Fruit fly (Drosophila melanogaster) whole organism, larva: ENCODE results near the gene Tm1.

ENCODE experiments used
- noc ChIP-seq: fragments of 200-800 bp; sonication (Bioruptor generic); optimal IDR thresholded peaks from 3 replicates; lab custom pipeline; 2019; ENCODE audit warnings: missing biosample characterization, mild to moderate bottlenecking, missing genetic modification characterization, moderate library complexity

Tm1 gene

DNA sequence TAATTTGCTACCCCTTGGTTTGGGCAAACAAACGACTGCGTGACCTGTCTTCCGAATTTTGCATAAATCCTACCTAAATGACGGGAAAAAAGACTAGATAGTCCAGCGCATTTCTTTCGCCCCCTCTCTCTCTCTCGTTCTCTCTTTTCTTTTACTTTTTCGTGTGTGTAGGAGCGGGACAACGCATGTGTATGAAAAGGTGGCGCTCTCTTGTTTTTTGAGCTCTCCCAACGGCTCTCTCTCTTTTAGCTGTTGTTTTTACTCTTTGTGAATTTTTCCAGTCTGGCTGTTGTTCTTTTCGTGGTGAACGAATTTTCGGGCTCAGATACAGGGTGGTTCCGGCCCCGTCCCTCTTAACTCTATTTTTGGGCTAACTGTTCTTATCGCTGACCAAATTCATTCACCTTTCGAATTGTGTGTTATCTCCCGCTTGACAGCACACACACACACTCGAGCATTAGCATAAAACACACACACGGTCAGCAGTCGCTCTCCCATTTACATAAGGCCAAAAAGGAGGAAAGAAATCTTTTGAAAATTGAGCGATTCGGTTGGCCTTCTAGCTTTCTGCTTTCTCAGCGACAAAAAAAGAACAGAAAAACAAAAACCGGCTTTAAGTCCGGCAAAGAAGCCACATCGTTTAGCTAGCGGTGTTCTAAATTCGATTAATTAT lies 13.7 kb downstream of the Tm1 start:
- peak; percentile 23 for TF ChIP-seq noc

DNA sequence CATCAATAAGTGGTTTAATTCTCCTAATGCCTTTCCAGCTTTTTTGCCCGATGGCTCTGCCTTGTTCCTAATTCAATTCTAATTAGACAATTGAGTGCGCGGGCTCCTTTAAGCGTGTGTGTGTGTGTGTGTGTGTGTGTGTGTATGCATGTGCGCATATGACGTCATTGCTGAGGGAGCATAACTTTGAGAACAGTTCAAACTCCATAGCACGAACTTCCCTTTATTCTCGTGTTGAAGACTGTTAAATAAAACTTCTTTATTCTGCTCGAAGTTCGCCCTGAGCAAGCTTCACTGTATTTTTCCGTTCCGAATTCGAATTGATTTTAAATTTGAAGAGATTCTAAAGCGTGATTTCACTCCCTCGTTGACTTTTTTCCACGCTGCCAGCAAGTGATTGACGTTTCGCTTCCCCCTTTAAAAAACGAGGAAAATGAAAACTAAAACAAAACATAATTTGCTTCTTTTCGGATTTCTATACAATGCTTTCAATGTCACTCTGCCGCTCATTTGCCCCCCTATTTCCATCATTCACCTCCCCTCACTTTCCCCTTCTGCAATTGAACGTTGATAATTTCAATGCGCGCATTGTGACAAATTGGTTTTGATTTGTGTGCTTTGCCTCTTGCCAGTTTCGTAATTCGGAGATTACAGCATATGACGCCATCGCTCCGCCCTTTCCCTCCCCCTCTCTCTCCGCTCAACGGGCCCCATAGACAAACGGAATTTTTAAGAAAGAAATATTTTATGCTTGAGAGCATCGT lies 14.4 kb downstream of the Tm1 start:
- no peak for TF ChIP-seq noc

- TF ChIP-seq noc, result peak; percentile 59
These were observed 15.2 kb downstream of the Tm1 start for dm6 chr3R:15293005-15293877.

DNA sequence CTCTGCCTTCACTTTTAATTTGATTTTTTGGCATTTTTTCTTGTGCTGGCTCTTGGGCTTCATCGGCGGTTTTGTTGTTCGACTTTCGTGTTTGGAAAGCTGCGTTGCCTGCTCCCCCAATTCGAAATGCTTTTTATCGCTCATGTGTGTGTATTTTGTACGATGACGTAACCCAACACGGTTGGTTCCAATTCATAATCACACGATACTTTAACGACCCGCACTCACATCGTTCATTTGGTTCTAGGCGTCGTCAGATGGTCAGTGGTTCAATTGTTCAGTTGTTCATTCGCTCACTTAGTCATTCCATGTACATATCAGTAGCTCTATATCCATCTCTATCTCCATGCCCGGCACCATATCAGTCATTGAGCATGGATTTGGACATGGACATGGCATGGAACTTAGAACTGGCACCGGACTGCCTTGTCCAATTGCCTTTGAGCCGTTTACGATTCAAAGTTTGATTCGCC lies 15.9 kb downstream of the Tm1 start:
- TF ChIP-seq noc, result no peak

dm6 chr3R:15297904-15298303 lies 19.9 kb downstream of the Tm1 start:
- TF ChIP-seq noc, result peak; percentile 51

DNA sequence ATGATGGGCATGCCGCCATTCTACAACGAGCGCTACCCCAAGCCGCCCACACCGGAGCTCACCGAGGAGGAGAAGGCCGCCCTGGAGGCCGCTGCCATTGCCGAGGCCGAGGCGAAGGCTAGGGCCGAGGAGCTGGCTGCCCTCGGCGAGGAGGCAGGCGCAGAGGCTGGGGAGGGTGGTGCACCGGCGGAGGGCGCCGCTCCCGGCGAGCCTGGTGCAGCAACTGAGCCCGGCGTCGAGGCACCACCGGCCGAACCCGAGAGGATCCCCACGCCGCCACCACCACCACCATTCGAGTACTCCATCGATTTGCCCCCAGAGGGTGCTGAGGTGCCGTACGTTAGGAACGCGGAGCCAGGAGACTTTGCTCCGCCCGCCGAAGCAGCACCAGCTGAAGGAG lies 27.2 kb downstream of the Tm1 start:
- no peak for TF ChIP-seq noc

- no peak for TF ChIP-seq noc
These were observed 31.9 kb downstream of the Tm1 start, which contains the start of gene Tm2 for dm6 chr3R:15309924-15310323. TSS of gene Tm2 (plus strand) at chr3R:15310193.

- TF ChIP-seq noc, result no peak
These were observed 32.7 kb downstream of the Tm1 start for dm6 chr3R:15310695-15311094.

DNA sequence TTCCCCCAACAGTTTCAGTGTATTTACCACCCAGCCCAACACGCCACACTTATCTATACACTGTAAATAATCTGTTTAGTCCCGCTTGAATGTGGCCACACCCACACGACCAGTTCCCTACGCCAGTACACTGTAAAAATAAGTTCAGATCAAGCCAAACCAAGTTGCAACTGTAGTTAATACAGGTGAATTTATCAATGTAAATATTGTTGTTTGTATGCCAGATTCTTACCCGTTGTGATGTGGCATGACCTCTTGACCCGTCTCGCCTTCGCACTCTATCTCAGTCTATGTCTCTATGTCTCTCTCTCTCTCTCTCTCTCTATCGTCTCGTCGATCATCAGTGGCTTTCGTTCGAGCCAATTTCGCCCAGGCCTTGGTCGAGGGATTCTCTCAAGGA lies 35.8 kb downstream of the Tm1 start:
- no peak for TF ChIP-seq noc

dm6 chr3R:15316326-15316725 lies 38.3 kb downstream of the Tm1 start, which contains the start of gene CG14866:
TSS of gene CG14866 (plus strand) at chr3R:15316471.
- TF ChIP-seq noc, result no peak

DNA sequence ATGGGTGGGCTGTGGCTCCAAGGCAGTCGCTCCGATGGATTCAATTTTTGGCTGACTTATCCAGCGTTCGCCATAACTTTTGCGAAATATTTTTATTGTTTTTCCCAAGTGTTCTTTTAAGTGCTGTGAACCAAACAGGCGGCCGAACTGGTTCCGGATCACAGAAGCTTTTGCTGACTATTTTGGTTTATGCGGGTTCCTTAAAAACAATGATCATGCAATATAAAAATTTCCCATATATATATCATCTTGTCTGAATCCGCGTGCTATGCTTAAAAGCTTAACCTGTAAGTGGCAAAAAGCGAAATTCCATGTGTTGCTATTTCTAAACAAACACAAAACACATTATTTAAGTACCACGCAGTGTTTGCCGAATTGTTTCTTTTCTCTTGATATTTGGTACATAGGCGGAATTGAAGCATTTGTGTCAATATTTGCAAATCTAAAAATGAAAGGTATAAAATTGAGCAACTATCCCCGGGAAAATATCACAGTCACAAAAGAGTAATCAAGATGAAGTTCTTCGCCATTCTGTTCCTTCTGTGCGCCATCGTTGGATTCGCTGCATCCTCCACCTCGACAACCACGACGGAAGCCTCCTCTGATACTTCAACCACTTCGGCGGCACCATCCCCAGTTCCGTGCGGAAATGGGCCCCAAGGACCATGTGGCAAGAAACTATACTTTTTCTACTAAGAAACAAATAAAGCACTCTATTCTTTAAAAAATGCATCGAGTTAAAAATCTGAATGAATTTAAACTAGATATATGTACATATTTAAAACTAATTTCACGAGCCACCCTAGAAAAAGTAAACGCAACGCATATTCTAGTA lies 42.1 kb downstream of the Tm1 start, which contains the start of the genes CG6276 and CG44040:
Gene CG6276, minus strand, starts transcription at position 158 of the 835 bp plus-strand sequence.
Gene CG44040, plus strand, starts transcription at position 467 of the 835 bp plus-strand sequence.
- peak; percentile 62 for TF ChIP-seq noc

- TF ChIP-seq noc, result no peak
These were observed 42.7 kb downstream of the Tm1 start, which contains the start of gene ear for dm6 chr3R:15320747-15321085. TSS of gene ear (plus strand) at chr3R:15320756.

DNA sequence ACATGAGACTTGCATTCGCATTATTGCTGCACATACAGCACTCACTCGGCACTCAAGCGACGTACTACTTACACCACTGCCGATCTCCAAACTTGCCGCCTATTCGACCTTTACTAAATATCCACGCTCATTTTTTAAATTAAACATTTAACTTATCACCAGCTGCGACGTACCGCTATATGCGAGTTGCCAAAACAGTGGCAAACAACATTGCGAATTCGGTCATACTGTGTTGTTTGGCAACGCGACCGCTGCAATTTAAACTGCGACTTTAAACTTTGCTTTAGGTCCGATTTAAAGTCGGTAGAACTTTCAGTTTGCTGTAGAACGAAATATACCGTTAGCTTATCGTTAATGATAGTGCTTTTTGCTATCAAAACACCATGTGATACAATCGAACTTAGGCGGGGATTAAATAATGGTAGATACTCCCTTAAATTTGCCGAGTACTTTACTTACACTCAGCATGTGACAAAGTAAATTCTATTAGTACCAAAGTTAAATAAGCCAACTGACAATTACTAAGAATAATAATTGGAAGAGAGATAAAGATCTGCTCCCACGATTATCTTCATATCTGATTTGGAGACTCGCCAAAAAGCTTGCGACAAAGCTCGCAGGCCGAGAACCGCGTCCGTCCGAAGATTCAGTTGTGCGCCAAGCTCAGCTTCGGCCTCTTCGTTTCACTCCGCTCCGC lies 50.2 kb downstream of the Tm1 start, which contains the start of the genes CG6236 and ea:
Gene CG6236, minus strand, starts transcription at position 187 of the 697 bp plus-strand sequence.
Gene ea, plus strand, starts transcription at position 647 of the 697 bp plus-strand sequence.
- TF ChIP-seq noc, result no peak

dm6 chr3R:15330472-15330871 lies 52.5 kb downstream of the Tm1 start, which contains the start of gene mRpL9:
TSS of gene mRpL9 (plus strand) at chr3R:15330738.
- no peak for TF ChIP-seq noc

DNA sequence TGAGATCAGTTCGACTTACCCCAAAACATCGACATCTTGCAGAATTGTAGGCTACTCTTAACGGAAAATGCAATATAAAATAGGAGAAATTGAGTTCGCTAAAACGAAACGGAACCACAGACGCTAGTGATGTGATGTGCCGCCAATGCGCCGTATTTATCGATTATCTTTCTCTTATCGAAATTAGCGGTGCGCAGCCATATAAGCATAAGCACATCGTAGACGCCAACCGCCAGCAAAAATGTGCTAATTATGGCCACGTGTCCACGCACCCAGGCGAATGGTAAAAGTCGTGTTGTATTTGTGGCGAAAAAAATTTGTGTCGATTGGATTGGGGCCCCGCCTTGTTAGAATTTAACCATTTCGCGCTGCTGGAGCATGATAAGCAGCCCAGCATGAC lies 55.0 kb downstream of the Tm1 start, which contains the start of the genes Fkbp39 and Cyfip:
Gene Fkbp39, minus strand, starts transcription at position 140 of the 400 bp plus-strand sequence.
Gene Cyfip, plus strand, starts transcription at position 273 of the 400 bp plus-strand sequence.
- TF ChIP-seq noc, result no peak
